Worm (Caenorhabditis elegans): ENCODE measurements around the gene srg-29.

Gene srg-29

DNA sequence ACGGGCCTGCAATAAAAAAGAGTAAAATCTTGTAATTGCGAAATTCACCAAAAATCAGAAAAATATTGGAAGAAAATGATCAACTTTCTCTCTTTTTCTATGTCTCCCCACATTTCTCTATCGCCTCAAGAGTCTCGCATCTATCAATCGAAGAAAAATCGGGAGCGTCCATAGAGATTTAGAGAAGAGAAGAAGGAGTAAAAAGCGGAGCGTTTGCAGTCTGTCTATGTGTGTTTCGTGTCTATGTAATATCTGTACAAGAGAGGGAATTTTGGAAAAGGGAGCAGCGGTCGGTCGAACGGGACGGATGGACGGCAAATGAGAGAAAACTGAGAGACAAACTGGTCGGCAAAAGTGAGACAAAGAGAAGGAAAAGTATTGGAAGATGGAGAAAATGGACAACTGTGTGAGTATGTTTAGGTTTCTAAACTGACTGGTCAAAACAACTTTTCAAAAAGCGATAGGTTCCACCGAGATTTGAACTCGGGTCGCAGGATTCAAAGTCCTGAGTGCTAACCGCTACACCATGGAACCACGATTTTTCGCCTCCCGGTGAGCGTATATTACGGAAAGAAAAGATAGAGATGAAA is 7.2 kb upstream of the srg-29 start (continued):
- TF ChIP-seq ets-4 (tag; optimal IDR thresholded peaks at IDR 0.05) (no peak), madf-2 (tag; optimal IDR thresholded peaks at IDR 0.05) (no peak), ceh-18 (tag; optimal IDR thresholded peaks at IDR 0.05) (peak; percentile 22), tbx-7 (tag; optimal IDR thresholded peaks at IDR 0.05) (no peak), dmd-4 (tag; optimal IDR thresholded peaks at IDR 0.05; ENCODE audit: borderline replicate concordance) (no peak), ceh-45 (GFP tag; IDR thresholded peaks at IDR 0.05) (no peak), ttx-3 (tag; optimal IDR thresholded peaks at IDR 0.05) (no peak), ceh-19 (GFP tag; optimal IDR thresholded peaks at IDR 0.05) (peak; percentile 7), elt-4 (tag; optimal IDR thresholded peaks at IDR 0.05) (no peak), rnt-1 (tag; optimal IDR thresholded peaks at IDR 0.05) (peak; percentile 20), hlh-30 (tag; optimal IDR thresholded peaks at IDR 0.05; ENCODE audit: insufficient read depth) (no peak), dve-1 (tag; optimal IDR thresholded peaks at IDR 0.05) (peak; percentile 5)

- TF ChIP-seq hlh-6 (tag; optimal IDR thresholded peaks at IDR 0.05) (no peak), nfya-1 (tag; optimal IDR thresholded peaks at IDR 0.05) (no peak), tbx-7 (tag; optimal IDR thresholded peaks at IDR 0.05) (no peak), hlh-8 (tag; optimal IDR thresholded peaks at IDR 0.05) (no peak), mec-3 (tag; optimal IDR thresholded peaks at IDR 0.05; ENCODE audit: borderline replicate concordance) (no peak), dmd-4 (tag; optimal IDR thresholded peaks at IDR 0.05; ENCODE audit: borderline replicate concordance) (no peak), sox-2 (GFP tag; IDR thresholded peaks at IDR 0.05) (no peak), ceh-6 (GFP tag; optimal IDR thresholded peaks at IDR 0.05) (no peak), ceh-2 (tag; optimal IDR thresholded peaks at IDR 0.05) (no peak)
These were observed 6.0 kb upstream of the srg-29 start, which contains the start of gene srg-26 for ce11 chrV:5330967-5331366. Gene srg-26 (plus strand): TSS chrV:5331267.

- TF ChIP-seq hlh-8 (tag; optimal IDR thresholded peaks at IDR 0.05) (no peak), syd-9 (tag; optimal IDR thresholded peaks at IDR 0.05) (no peak), tbx-2 (tag; optimal IDR thresholded peaks at IDR 0.05) (no peak), hlh-13 (GFP tag; optimal IDR thresholded peaks at IDR 0.05) (no peak), sox-2 (GFP tag; IDR thresholded peaks at IDR 0.05) (no peak)
These were observed 2.4 kb upstream of the srg-29 start, which contains the start of gene srg-28 for ce11 chrV:5334588-5334987. Gene srg-28 (plus strand): TSS chrV:5334888.

ce11 chrV:5339497-5339896 is 2.5 kb downstream of the srg-29 start, which contains the start of gene srg-27:
Gene srg-27 (plus strand): TSS chrV:5339797.
- TF ChIP-seq ceh-31 (tag; optimal IDR thresholded peaks at IDR 0.05): no peak
- TF ChIP-seq syd-9 (tag; optimal IDR thresholded peaks at IDR 0.05): no peak

ce11 chrV:5345419-5345818 is 8.4 kb downstream of the srg-29 start, which contains the start of gene srg-25:
Gene srg-25 (minus strand): TSS chrV:5345519.
- TF ChIP-seq npax-4 (tag; optimal IDR thresholded peaks at IDR 0.05) (no peak), ceh-24 (tag; optimal IDR thresholded peaks at IDR 0.05) (no peak), K02D7.2 (tag; optimal IDR thresholded peaks at IDR 0.05) (no peak), ref-2 (tag; optimal IDR thresholded peaks at IDR 0.05) (no peak)

DNA sequence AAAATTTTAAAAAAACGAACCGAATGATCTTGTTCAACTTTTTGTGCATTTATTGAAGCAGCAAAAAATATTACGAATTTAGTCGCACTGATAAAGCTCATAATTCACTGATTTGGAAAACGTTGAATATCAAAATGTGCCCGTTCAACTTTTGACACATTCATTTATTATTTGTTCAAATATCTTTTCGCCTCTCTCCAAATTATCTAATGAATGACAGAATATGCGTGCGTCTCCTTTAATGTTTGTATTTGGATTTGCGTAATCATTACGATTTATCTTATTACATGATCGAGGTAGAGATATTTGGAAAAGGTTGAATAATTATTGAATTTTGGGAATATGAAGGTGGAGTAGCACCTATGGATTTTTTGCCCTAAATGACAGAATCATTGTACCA is 12.5 kb downstream of the srg-29 start, which contains the start of gene T09D3.3:
T09D3.3 (minus strand) TSS at position 101 of the 400 bp plus-strand sequence.
- TF ChIP-seq rnt-1 (tag; optimal IDR thresholded peaks at IDR 0.05) (no peak), npax-4 (tag; optimal IDR thresholded peaks at IDR 0.05) (no peak), pax-1 (tag; optimal IDR thresholded peaks at IDR 0.05) (no peak)

ce11 chrV:5351483-5351882 is 14.5 kb downstream of the srg-29 start, which contains the start of gene srd-9:
Gene srd-9 (plus strand): TSS chrV:5351783.
- no peak for TF ChIP-seq syd-9 (tag; optimal IDR thresholded peaks at IDR 0.05)
- no peak for TF ChIP-seq C08G9.2 (tag; optimal IDR thresholded peaks at IDR 0.05)
